Worm (Caenorhabditis elegans): ENCODE measurements around the gene nfyb-1.

DNA sequence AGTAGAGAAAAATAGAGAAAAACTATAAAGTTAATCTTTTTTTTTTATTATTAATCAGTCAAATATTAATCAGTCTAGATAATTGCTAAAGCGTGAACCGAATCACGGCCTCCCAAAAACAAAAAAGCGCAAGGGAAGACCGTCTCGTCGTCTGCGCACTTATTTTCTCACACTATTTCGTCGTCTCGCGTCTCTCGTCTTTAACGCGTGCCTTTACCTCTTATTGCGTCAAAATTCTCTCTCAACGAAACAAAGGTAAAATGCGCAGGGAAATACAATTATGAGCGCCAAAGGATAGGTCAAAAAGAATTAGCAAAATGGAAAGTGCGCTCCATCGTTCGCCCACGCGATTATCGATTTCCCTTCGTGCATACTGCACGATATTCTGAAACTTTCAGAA is 38.9 kb upstream of the nfyb-1 start:
- TF ChIP-seq snpc-4 (GFP tag; optimal IDR thresholded peaks at IDR 0.05) (no peak), snpc-4 (tag; optimal IDR thresholded peaks at IDR 0.05) (no peak), egl-18 (GFP tag; IDR thresholded peaks at IDR 0.05) (no peak), ztf-3 (GFP tag; optimal IDR thresholded peaks at IDR 0.05) (no peak)

Measured in whole organism, young adult.